Fruit fly (Drosophila melanogaster): ENCODE measurements around the gene CG17477.

The CG17477 gene

DNA sequence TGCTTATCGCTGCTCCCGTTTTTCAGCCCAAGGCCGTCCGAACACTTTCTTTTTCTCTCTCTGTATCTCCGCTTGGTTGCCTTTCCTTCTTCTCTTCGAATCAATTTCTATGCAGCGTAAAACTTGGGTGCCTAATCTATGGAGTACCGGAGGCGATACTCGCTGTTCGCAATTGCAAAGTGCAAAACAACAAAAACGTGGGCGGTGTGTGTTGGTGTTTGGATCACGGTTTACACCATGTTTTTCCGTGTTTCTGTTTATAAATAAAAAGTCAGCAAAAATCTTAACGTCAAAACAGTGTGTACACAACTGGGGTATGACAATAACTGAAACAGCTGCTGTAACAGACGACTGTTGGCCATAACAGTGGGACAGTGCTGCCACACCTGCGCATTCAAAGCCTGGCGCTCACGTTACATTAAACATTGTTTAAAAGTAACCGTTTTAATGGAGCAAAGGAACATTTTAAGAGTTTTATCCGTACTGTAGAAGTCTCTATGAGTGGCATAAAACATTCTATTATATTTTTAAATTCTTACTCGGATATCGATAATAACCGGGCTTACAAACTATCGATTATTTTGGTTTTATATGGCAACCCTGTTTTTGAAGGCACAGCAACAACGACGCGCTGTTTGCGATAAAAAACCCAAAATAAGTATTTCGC, 22.5 kb upstream of the CG17477 start, which contains the start of the genes m-cup and Det (continued):
- no peak for TF ChIP-seq HmgD (GFP tag; optimal IDR thresholded peaks at IDR 0.05)
- 0 out of 2 replicates have a peak, but pooled peaks have one; percentile 7 for TF ChIP-seq sob (GFP tag; IDR thresholded peaks at IDR 0.05)
- TF ChIP-seq Nf-YA (GFP tag; IDR thresholded peaks at IDR 0.05) = no peak
- TF ChIP-seq Dek (tag; optimal IDR thresholded peaks at IDR 0.05) = no peak
- no peak for TF ChIP-seq Ravus (GFP tag; IDR thresholded peaks at IDR 0.05)
- no peak for TF ChIP-seq CG18619 (GFP tag; optimal IDR thresholded peaks at IDR 0.05)
- TF ChIP-seq CG10147 (GFP tag; optimal IDR thresholded peaks at IDR 0.05) = peak; percentile 10
- TF ChIP-seq CG1832 (GFP tag; optimal IDR thresholded peaks at IDR 0.05) = no peak
- TF ChIP-seq cato (GFP tag; optimal IDR thresholded peaks at IDR 0.05; ENCODE audit: borderline replicate concordance) = no peak
- no peak for TF ChIP-seq kay (GFP tag; optimal IDR thresholded peaks at IDR 0.05)
- no peak for TF ChIP-seq tgo (GFP tag; IDR thresholded peaks at IDR 0.05)
- TF ChIP-seq CG10321 (GFP tag; IDR thresholded peaks at IDR 0.05) = no peak
- TF ChIP-seq CG10543 (GFP tag; optimal IDR thresholded peaks at IDR 0.05) = peak; percentile 24
- peak; percentile 2 for TF ChIP-seq lab (GFP tag; optimal IDR thresholded peaks at IDR 0.05)
- peak; percentile 69 for TF ChIP-seq Dref (GFP tag; IDR thresholded peaks at IDR 0.05)
- no peak for TF ChIP-seq CG10959 (GFP tag; IDR thresholded peaks at IDR 0.05)
- TF ChIP-seq scrt (GFP tag; optimal IDR thresholded peaks at IDR 0.05) = no peak
- no peak for TF ChIP-seq tin (GFP tag; optimal IDR thresholded peaks at IDR 0.05)
- no peak for TF ChIP-seq Antp (GFP tag; optimal IDR thresholded peaks at IDR 0.05)
- TF ChIP-seq nerfin-2 (GFP tag; IDR thresholded peaks at IDR 0.05; ENCODE audit: partially characterized antibody) = no peak
- TF ChIP-seq Hmx (GFP tag; optimal IDR thresholded peaks at IDR 0.05) = no peak
- TF ChIP-seq grau (tag; optimal IDR thresholded peaks at IDR 0.05) = no peak
- no peak for TF ChIP-seq zen (tag; optimal IDR thresholded peaks at IDR 0.05)
- no peak for TF ChIP-seq sd (tag; optimal IDR thresholded peaks at IDR 0.05)
- TF ChIP-seq sens-2 (GFP tag; IDR thresholded peaks at IDR 0.05) = no peak
- no peak for TF ChIP-seq sim (GFP tag; IDR thresholded peaks at IDR 0.05)
- TF ChIP-seq CG42726 (GFP tag; IDR thresholded peaks at IDR 0.05; ENCODE audit: partially characterized antibody) = no peak
- TF ChIP-seq oc (tag; optimal IDR thresholded peaks at IDR 0.05) = no peak
- TF ChIP-seq chinmo (GFP tag; IDR thresholded peaks at IDR 0.05; ENCODE audit: partially characterized antibody) = no peak
- no peak for TF ChIP-seq CG1529 (GFP tag; optimal IDR thresholded peaks at IDR 0.05)
- TF ChIP-seq MESR4 (GFP tag; optimal IDR thresholded peaks at IDR 0.05) = peak; percentile 75
- TF ChIP-seq CG10565 (GFP tag; optimal IDR thresholded peaks at IDR 0.05) = no peak
- TF ChIP-seq CG4328 (GFP tag; optimal IDR thresholded peaks at IDR 0.05) = peak; percentile 3
- TF ChIP-seq CG17385 (GFP tag; optimal IDR thresholded peaks at IDR 0.05) = no peak
- TF ChIP-seq insv (GFP tag; optimal IDR thresholded peaks at IDR 0.05) = no peak
- no peak for TF ChIP-seq her (GFP tag; optimal IDR thresholded peaks at IDR 0.05)
- TF ChIP-seq CG13287 (GFP tag; IDR thresholded peaks at IDR 0.05; ENCODE audit: partially characterized antibody) = peak; percentile 84
- TF ChIP-seq CG7556 (GFP tag; optimal IDR thresholded peaks at IDR 0.05) = no peak
- no peak for TF ChIP-seq exex (tag; optimal IDR thresholded peaks at IDR 0.05)
- peak; percentile 12 for TF ChIP-seq CG9817 (tag; optimal IDR thresholded peaks at IDR 0.05)
- no peak for TF ChIP-seq C15 (GFP tag; IDR thresholded peaks at IDR 0.05)
- TF ChIP-seq Sin3A (optimal IDR thresholded peaks at IDR 0.05) = peak; percentile 87
- TF ChIP-seq CG18764 (GFP tag; optimal IDR thresholded peaks at IDR 0.05) = no peak
- TF ChIP-seq Atf-2 (GFP tag; optimal IDR thresholded peaks at IDR 0.05) = no peak
- TF ChIP-seq lola (GFP tag; optimal IDR thresholded peaks at IDR 0.05) = no peak
- TF ChIP-seq CG17361 (GFP tag; IDR thresholded peaks at IDR 0.05) = no peak
- no peak for TF ChIP-seq odd (GFP tag; optimal IDR thresholded peaks at IDR 0.05)
- TF ChIP-seq fru (optimal IDR thresholded peaks at IDR 0.05) = no peak
- TF ChIP-seq GATAe (GFP tag; conservative IDR thresholded peaks at IDR 0.05) = no peak
- TF ChIP-seq ro (GFP tag; IDR thresholded peaks at IDR 0.05) = no peak
- no peak for TF ChIP-seq CG17328 (GFP tag; IDR thresholded peaks at IDR 0.05)

Measured in whole organism, embryonic.